Worm (Caenorhabditis elegans) whole organism, L4 larva: ENCODE results near the gene ykt-6.

Source experiments
- F44E2.7 ChIP-seq: fragments of 200-800 bp; sonication (Bioruptor generic); IDR thresholded peaks from 2 replicates; pipeline ENCODE4 v2.1.2; 2022; ENCODE audit warnings: missing genetic modification characterization, missing compliant biosample characterization
- aha-1 ChIP-seq: fragments of 150-350 bp; peaks from one replicate; lab custom pipeline; 2014; ENCODE audit warnings: missing biosample characterization, missing genetic modification characterization
- aly-2 ChIP-seq: sonication (generic microtip); optimal IDR thresholded peaks from 2 replicates; lab custom pipeline; 2018; ENCODE audit warnings: missing biosample characterization, missing genetic modification characterization
- arid-1 ChIP-seq: fragments of 200-800 bp; sonication (Bioruptor generic); conservative IDR thresholded peaks from 2 replicates; pipeline ENCODE4 v1.3.6; 2022; ENCODE audit warnings: missing genetic modification reagents, missing genetic modification characterization, missing compliant biosample characterization
- ceh-28 ChIP-seq: fragments of 150-350 bp; optimal IDR thresholded peaks from 2 replicates; lab custom pipeline; 2014; ENCODE audit warnings: missing biosample characterization, missing genetic modification reagents, missing genetic modification characterization
- ceh-62 ChIP-seq: sonication (generic microtip); optimal IDR thresholded peaks from 2 replicates; lab custom pipeline; 2017; ENCODE audit warnings: missing biosample characterization, missing genetic modification characterization
- ctbp-1 ChIP-seq: fragments of 200-800 bp; sonication (Bioruptor generic); IDR thresholded peaks from 2 replicates; pipeline ENCODE4 v1.3.6; 2022; ENCODE audit warnings: missing genetic modification reagents, missing genetic modification characterization, missing compliant biosample characterization
- daf-16 ChIP-seq, 3 experiments: sonication (generic microtip); optimal IDR thresholded peaks; 2 replicates each; lab custom pipeline; 2016 to 2017; ENCODE audit warnings: missing genetic modification characterization in 3 of 3, missing genetic modification reagents in 3 of 3, mild to moderate bottlenecking in 2 of 3, missing compliant biosample characterization in 2 of 3, missing biosample characterization in 1 of 3, moderate library complexity in 1 of 3
- dmd-6 ChIP-seq: fragments of 200-800 bp; sonication (Bioruptor generic); IDR thresholded peaks from 2 replicates; pipeline ENCODE4 v1.3.6; 2022; ENCODE audit warnings: missing genetic modification reagents, missing genetic modification characterization, missing compliant biosample characterization
- dve-1 ChIP-seq: sonication (generic microtip); optimal IDR thresholded peaks from 2 replicates; lab custom pipeline; 2017; ENCODE audit warnings: antibody characterized with exemption, mild to moderate bottlenecking, missing genetic modification characterization, missing compliant biosample characterization; ENCODE audit not compliant: insufficient read depth
- hlh-11 ChIP-seq: fragments of 200-800 bp; sonication (Bioruptor generic); optimal IDR thresholded peaks from 2 replicates; lab custom pipeline; 2018; ENCODE audit warnings: mild to moderate bottlenecking, missing genetic modification characterization, missing compliant biosample characterization
- hlh-30 ChIP-seq: sonication (generic microtip); optimal IDR thresholded peaks from 2 replicates; lab custom pipeline; 2017; ENCODE audit warnings: antibody characterized with exemption, mild to moderate bottlenecking, missing genetic modification characterization, missing compliant biosample characterization; ENCODE audit not compliant: insufficient read depth
- jun-1 ChIP-seq: fragments of 150-350 bp; optimal IDR thresholded peaks from 2 replicates; lab custom pipeline; 2014; ENCODE audit warnings: missing biosample characterization, missing genetic modification reagents, missing genetic modification characterization
- lir-3 ChIP-seq: sonication (generic microtip); optimal IDR thresholded peaks from 2 replicates; lab custom pipeline; 2016; ENCODE audit warnings: mild to moderate bottlenecking, missing genetic modification characterization, missing compliant biosample characterization
- lsy-2 ChIP-seq, 2 experiments: fragments of 150-350 bp in 1 of 2; sonication (generic microtip) in 1 of 2; optimal IDR thresholded peaks; 2 replicates each; lab custom pipeline; 2014 to 2017; ENCODE audit warnings: missing biosample characterization in 2 of 2, missing genetic modification characterization in 2 of 2
- nhr-111 ChIP-seq: fragments of 200-800 bp; sonication (Bioruptor generic); optimal IDR thresholded peaks from 2 replicates; lab custom pipeline; 2018; ENCODE audit warnings: mild to moderate bottlenecking, missing genetic modification characterization, missing compliant biosample characterization
- nhr-28 ChIP-seq: fragments of 150-350 bp; optimal IDR thresholded peaks from 2 replicates; lab custom pipeline; 2014; ENCODE audit warnings: missing biosample characterization, missing genetic modification characterization
- nhr-41 ChIP-seq: fragments of 200-800 bp; sonication (Bioruptor generic); IDR thresholded peaks from 2 replicates; pipeline ENCODE4 v1.3.6; 2022; ENCODE audit warnings: missing genetic modification reagents, missing genetic modification characterization, missing compliant biosample characterization
- pha-4 ChIP-seq, 2 experiments: fragments of 150-350 bp in 1 of 2; fragments of 200-800 bp in 1 of 2; sonication (Bioruptor generic) in 1 of 2; IDR thresholded peaks in 1 of 2; optimal IDR thresholded peaks in 1 of 2; 2 replicates each; pipeline versions ENCODE4 v1.3.6 to Lab custom; 2014 to 2022; ENCODE audit warnings: missing genetic modification characterization in 2 of 2, missing genetic modification reagents in 2 of 2, missing biosample characterization in 1 of 2, missing compliant biosample characterization in 1 of 2
- php-3 ChIP-seq: fragments of 200-800 bp; sonication (Bioruptor generic); IDR thresholded peaks from 2 replicates; pipeline ENCODE4 v1.3.6; 2022; ENCODE audit warnings: missing genetic modification reagents, missing genetic modification characterization, missing compliant biosample characterization
- pqm-1 ChIP-seq: sonication (generic microtip); optimal IDR thresholded peaks from 2 replicates; lab custom pipeline; 2017; ENCODE audit warnings: missing biosample characterization, missing genetic modification characterization
- rbr-2 ChIP-seq: sonication (generic microtip); optimal IDR thresholded peaks from 2 replicates; lab custom pipeline; 2016; ENCODE audit warnings: missing genotype, missing genetic modification characterization, missing compliant biosample characterization
- saeg-2 ChIP-seq: fragments of 200-800 bp; sonication (Bioruptor generic); IDR thresholded peaks from 2 replicates; pipeline ENCODE4 v1.3.6; 2022; ENCODE audit warnings: missing genetic modification reagents, missing genetic modification characterization, missing compliant biosample characterization
- snpc-1.2 ChIP-seq: fragments of 200-800 bp; sonication (Bioruptor generic); IDR thresholded peaks from 2 replicates; pipeline ENCODE4 v1.3.6; 2022; ENCODE audit warnings: missing genetic modification reagents, missing genetic modification characterization, missing compliant biosample characterization
- spr-3 ChIP-seq: fragments of 200-800 bp; sonication (Bioruptor generic); optimal IDR thresholded peaks from 2 replicates; lab custom pipeline; 2018; ENCODE audit warnings: mild to moderate bottlenecking, missing genetic modification characterization, missing compliant biosample characterization
- unc-62 ChIP-seq, 3 experiments: fragments of 150-350 bp in 1 of 3; sonication (generic microtip); optimal IDR thresholded peaks in 2 of 3; peaks in 1 of 3; 1 replicate in 1 of 3; 2 replicates in 2 of 3; lab custom pipeline; 2014 to 2017; ENCODE audit warnings: missing biosample characterization in 3 of 3, missing genetic modification characterization in 3 of 3, missing genetic modification reagents in 3 of 3, missing genotype in 1 of 3

The ykt-6 gene

DNA sequence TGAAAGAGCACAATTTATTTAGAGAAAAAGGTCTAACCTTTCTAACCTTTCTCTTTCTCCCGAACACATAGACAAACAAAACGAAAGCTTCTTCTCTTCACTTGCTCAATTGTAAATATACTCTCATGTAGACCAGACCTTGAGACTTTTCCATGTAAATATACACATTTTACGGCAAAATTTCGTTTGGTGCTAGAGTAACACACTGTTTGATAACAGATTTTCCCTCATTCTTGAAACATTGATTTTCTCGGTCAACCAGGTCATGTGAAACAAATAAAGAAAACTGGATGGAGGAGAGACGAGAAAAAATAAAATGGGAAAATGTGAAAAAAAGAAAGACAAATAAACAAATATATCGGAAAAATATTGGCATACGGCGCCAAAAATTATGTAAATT is 34.6 kb upstream of the ykt-6 start:
- TF ChIP-seq nhr-111 (GFP tag; lab: Kevin White, UChicago) (no peak), saeg-2 (no peak), pha-4 (GFP tag; IDR thresholded peaks at IDR 0.05; lab: Robert Waterston, UW) (no peak), pha-4 (tag; optimal IDR thresholded peaks at IDR 0.05; lab: Kevin White, UChicago) (peak; percentile 20), lir-3 (no peak), hlh-11 (tag; lab: Kevin White, UChicago) (peak; percentile 12), jun-1 (no peak), arid-1 (GFP tag; lab: Robert Waterston, UW) (no peak), ceh-28 (tag; lab: Kevin White, UChicago) (no peak), nhr-28 (tag; lab: Kevin White, UChicago) (peak; percentile 35), hlh-30 (tag; lab: Kevin White, UChicago) (peak; percentile 66), unc-62 (GFP tag; optimal IDR thresholded peaks at IDR 0.05 in 1 of 2; lab: Kevin White, UChicago) (peak in 1 of 2 experiments; percentile 62), unc-62 (tag; optimal IDR thresholded peaks at IDR 0.05; lab: Kevin White, UChicago) (no peak), dve-1 (peak; percentile 58), aha-1 (tag; lab: Kevin White, UChicago) (peak; percentile 57), spr-3 (GFP tag; lab: Kevin White, UChicago) (no peak), daf-16 (GFP tag; optimal IDR thresholded peaks at IDR 0.05; lab: Kevin White, UChicago) (no peak), daf-16 (tag; optimal IDR thresholded peaks at IDR 0.05; lab: Kevin White, UChicago) (peak; percentile 73), F44E2.7 (GFP tag; lab: Robert Waterston, UW) (no peak)

DNA sequence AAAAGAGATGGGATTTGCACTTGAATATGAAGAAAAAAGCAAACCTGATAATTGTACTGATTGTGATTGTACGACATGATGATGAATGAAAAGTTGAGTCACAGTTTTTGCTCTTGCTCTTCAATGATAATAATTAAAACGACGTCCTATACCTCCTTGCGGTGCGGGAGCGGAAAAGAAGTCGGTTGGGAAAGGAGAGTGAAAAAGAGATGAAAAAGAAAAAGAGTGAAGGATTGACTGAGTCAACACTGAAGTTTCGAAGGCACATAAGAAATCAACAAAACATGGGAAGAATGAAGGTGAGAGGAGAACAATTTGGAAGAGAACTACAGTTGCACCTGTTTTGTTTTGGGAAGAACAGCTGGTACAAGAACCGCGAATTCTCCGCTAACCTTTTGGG is 32.0 kb upstream of the ykt-6 start, which contains the start of gene F56C9.8:
Gene F56C9.8 (minus strand): TSS at position 120 of the 400 bp plus-strand sequence.
- no peak for TF ChIP-seq nhr-41 (GFP tag; lab: Robert Waterston, UW)
- peak; percentile 26 for TF ChIP-seq pqm-1 (tag; lab: Kevin White, UChicago)
- no peak for TF ChIP-seq rbr-2 (tag; lab: Kevin White, UChicago)
- peak; percentile 8 for TF ChIP-seq hlh-11 (tag; lab: Kevin White, UChicago)
- no peak for TF ChIP-seq daf-16 (GFP tag; optimal IDR thresholded peaks at IDR 0.05; lab: Kevin White, UChicago)
- peak; percentile 56 for TF ChIP-seq daf-16 (tag; optimal IDR thresholded peaks at IDR 0.05; lab: Kevin White, UChicago)

DNA sequence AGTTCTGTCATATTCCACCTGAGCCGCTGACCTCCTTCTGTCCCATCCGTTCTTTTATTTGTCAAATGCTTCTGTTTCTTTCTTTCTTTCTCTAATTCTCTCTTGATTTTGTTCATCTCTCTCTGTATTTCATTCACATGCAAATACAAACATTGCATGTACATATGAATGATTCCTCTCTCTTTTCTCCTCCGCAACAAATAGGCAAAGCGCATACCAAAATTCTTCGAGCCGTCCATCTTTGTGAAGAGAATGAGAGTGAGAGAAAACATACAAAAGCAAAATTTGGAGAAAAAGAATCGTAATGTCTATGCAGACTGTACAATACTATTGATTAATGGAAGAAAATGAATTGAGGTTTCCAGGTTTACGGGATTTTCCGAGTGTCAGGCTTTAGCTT is 30.0 kb upstream of the ykt-6 start:
- peak; percentile 69 for TF ChIP-seq pqm-1 (tag; lab: Kevin White, UChicago)
- TF ChIP-seq pha-4 (GFP tag; IDR thresholded peaks at IDR 0.05; lab: Robert Waterston, UW), result no peak
- TF ChIP-seq pha-4 (tag; optimal IDR thresholded peaks at IDR 0.05; lab: Kevin White, UChicago), result peak; percentile 77
- TF ChIP-seq spr-3 (GFP tag; lab: Kevin White, UChicago), result no peak
- peak; percentile 23 for TF ChIP-seq hlh-30 (tag; lab: Kevin White, UChicago)
- TF ChIP-seq nhr-28 (tag; lab: Kevin White, UChicago), result no peak
- peak in 1 of 2 experiments; percentile 15 for TF ChIP-seq lsy-2 (tag; optimal IDR thresholded peaks at IDR 0.05; lab: Kevin White, UChicago)
- peak in 1 of 2 experiments; percentile 53 for TF ChIP-seq unc-62 (GFP tag; optimal IDR thresholded peaks at IDR 0.05 in 1 of 2; lab: Kevin White, UChicago)
- TF ChIP-seq unc-62 (tag; optimal IDR thresholded peaks at IDR 0.05; lab: Kevin White, UChicago), result no peak
- no peak for TF ChIP-seq ceh-62 (tag; lab: Kevin White, UChicago)
- TF ChIP-seq dve-1, result peak; percentile 42
- no peak for TF ChIP-seq daf-16 (GFP tag; optimal IDR thresholded peaks at IDR 0.05; lab: Kevin White, UChicago)
- peak; percentile 45 for TF ChIP-seq daf-16 (tag; optimal IDR thresholded peaks at IDR 0.05; lab: Kevin White, UChicago)
- peak; percentile 20 for TF ChIP-seq hlh-11 (tag; lab: Kevin White, UChicago)
- TF ChIP-seq, all 104 proteins: peak for 8

DNA sequence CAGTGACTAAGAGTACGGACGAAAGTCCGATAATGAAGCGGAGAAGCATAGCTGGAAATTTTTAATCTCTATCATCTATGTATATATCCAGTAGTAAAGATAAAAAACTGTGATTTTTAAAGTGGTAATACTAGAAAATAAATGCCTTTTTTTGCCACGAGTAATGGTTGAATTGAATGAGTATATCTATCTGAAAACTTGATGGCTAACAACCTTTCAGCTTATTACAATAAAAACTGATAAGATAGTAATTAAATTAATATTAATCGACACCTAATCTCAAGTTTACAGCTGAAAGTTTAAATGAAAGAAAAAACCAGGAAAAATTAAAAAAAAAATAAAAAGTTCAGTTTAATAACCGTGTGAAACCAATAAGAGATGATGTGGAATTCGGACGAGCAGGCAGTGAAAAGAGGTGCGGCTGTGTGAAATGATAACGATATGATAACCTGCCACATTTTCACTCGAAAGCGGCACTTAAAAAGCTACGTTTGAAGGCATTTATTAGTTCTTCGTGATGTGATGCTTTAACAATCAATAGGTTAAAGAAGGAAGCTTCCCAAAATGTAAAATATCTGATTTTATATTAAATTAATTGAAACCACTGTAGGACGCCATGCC is 27.6 kb upstream of the ykt-6 start, which contains the start of gene nspg-6:
Gene nspg-6 (minus strand): TSS at position 51 of the 621 bp plus-strand sequence.
- TF ChIP-seq snpc-1.2, result no peak
- TF ChIP-seq daf-16 (GFP tag; optimal IDR thresholded peaks at IDR 0.05; lab: Kevin White, UChicago), result no peak
- peak; percentile 48 for TF ChIP-seq daf-16 (tag; optimal IDR thresholded peaks at IDR 0.05; lab: Kevin White, UChicago)
- TF ChIP-seq dve-1, result peak; percentile 39
- peak; percentile 66 for TF ChIP-seq dmd-6
- TF ChIP-seq hlh-11 (tag; lab: Kevin White, UChicago), result peak; percentile 30
- TF ChIP-seq php-3 (GFP tag; lab: Robert Waterston, UW), result peak; percentile 70; the same call in 1 of the 2 replicates
- TF ChIP-seq aly-2 (tag; lab: Kevin White, UChicago), result no peak
- TF ChIP-seq pqm-1 (tag; lab: Kevin White, UChicago), result peak; percentile 97
- peak; percentile 77 for TF ChIP-seq nhr-28 (tag; lab: Kevin White, UChicago)
- no peak for TF ChIP-seq ctbp-1 (GFP tag; lab: Robert Waterston, UW)
